Worm (Caenorhabditis elegans): ENCODE results near the gene clec-185.
A peak's percentile ranks its signal among the peaks of the same experiment; 100 is the strongest.

The clec-185 gene

DNA sequence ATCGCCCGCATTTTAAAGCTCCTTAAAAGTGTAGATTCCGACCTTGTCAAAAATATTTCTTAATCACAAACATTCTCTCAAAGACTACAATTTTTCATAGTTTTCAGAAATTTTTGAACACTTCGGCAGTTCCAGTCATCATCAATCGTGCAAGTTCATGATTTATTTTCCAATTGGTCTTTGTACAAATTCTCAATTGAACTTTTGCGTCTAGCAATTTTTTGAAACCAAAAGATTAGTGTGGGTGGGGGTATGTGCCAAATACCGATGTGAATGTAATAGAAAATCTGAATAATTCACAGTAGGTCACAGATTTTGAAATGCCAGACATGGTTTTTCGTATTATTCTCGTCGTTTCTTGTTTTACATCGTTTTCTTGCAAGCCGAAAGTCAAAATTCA lies at the start of gene clec-185:
TSS of gene clec-185 (plus strand) at position 301 of the 400 bp plus-strand sequence.
- TF ChIP-seq gmeb-1 (tag; optimal IDR thresholded peaks at IDR 0.05) (no peak), nhr-21 (tag; optimal IDR thresholded peaks at IDR 0.05) (no peak), R02D3.7 (tag; optimal IDR thresholded peaks at IDR 0.05) (no peak), ztf-1 (GFP tag; conservative IDR thresholded peaks at IDR 0.05) (no peak)

DNA sequence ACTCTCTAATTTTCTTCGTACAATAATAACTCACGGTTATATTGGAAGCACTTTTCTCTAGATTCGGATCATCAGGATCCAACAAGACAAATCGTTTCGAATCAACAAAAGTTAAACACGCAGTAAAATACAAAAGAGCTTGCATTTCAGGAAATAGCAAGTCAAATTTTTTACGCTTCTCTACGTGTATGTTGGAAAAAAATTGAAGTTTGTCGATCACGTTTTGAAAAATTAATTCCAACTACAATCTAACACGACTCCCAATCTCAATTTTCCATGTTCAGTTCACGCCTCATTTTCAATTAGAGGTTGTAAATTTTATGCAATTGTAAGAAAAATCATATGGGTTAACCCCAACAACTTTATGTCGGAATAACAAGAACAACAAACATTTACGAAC lies 48.5 kb upstream of the clec-185 start, which contains the start of gene spe-45:
TSS of gene spe-45 (minus strand) at position 145 of the 400 bp plus-strand sequence.
- TF ChIP-seq nhr-129 (tag; optimal IDR thresholded peaks at IDR 0.05) (peak; percentile 0), ZK546.5 (tag; optimal IDR thresholded peaks at IDR 0.05) (no peak)

DNA sequence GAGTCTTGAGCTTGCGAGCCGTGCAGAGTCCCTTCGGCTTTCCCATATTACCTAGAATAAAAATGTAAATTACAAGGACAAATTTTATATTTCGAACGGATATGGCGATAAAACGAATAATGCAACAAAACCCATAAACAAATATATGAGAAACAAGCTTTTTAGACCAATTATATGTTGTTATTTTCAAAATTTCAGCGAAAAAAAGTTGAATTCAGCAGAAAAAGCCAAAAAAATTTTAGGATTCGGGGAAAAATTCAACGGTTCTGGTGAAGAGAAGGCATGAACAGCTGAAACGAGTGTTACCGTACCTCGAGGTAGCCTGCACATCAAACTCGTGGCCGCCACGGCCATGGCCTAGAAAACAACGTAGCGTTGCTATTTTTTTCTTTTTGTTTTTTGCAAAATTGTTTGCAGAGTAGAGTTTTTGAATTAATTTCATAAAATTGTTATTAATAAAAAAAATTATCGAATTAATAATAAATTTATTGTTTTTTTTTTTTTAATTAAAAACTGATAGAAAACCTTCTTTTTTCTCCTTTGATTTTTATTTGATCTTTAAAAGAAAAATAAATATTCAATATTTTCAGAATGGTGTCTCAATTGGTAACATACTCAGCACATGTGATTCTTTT lies 47.3 kb upstream of the clec-185 start, which contains the start of the genes rps-23 and dpm-3:
TSS of gene rps-23 (minus strand) at position 51 of the 635 bp plus-strand sequence.
TSS of gene dpm-3 (plus strand) at position 585 of the 635 bp plus-strand sequence.
- TF ChIP-seq nhr-6 (tag; optimal IDR thresholded peaks at IDR 0.05), result peak; percentile 76
- TF ChIP-seq nhr-77 (tag; optimal IDR thresholded peaks at IDR 0.05), result peak; percentile 50
- peak; percentile 95 for TF ChIP-seq sma-3 (GFP tag; optimal IDR thresholded peaks at IDR 0.05)
- TF ChIP-seq sem-4 (tag; optimal IDR thresholded peaks at IDR 0.05), result peak; percentile 88
- peak; percentile 96 for TF ChIP-seq lin-13 (GFP tag; optimal IDR thresholded peaks at IDR 0.05)
- no peak for TF ChIP-seq alr-1 (tag; optimal IDR thresholded peaks at IDR 0.05)
- TF ChIP-seq ama-1 (optimal IDR thresholded peaks at IDR 0.05), result peak; percentile 25
- peak; percentile 96 for TF ChIP-seq C34F6.9 (tag; optimal IDR thresholded peaks at IDR 0.05)
- TF ChIP-seq nhr-25 (tag; optimal IDR thresholded peaks at IDR 0.05), result peak; percentile 93
- no peak for TF ChIP-seq dmd-4 (tag; optimal IDR thresholded peaks at IDR 0.05)
- TF ChIP-seq lin-39 (tag; optimal IDR thresholded peaks at IDR 0.05), result no peak
- no peak for TF ChIP-seq elt-3 (tag; optimal IDR thresholded peaks at IDR 0.05)
- TF ChIP-seq mdl-1 (tag; optimal IDR thresholded peaks at IDR 0.05), result peak; percentile 33 to 49
- TF ChIP-seq nhr-12 (tag; optimal IDR thresholded peaks at IDR 0.05), result no peak
- TF ChIP-seq ceh-82 (tag; optimal IDR thresholded peaks at IDR 0.05), result peak; percentile 90
- no peak for TF ChIP-seq nhr-10 (tag; optimal IDR thresholded peaks at IDR 0.05)
- TF ChIP-seq ztf-4 (tag; optimal IDR thresholded peaks at IDR 0.05), result peak; percentile 86
- peak; percentile 93 for TF ChIP-seq sma-9 (GFP tag; optimal IDR thresholded peaks at IDR 0.05)
- TF ChIP-seq sma-9 (tag; optimal IDR thresholded peaks at IDR 0.05), result no peak
- peak; percentile 96 for TF ChIP-seq crh-2 (tag; optimal IDR thresholded peaks at IDR 0.05)
- TF ChIP-seq zag-1 (tag; optimal IDR thresholded peaks at IDR 0.05), result peak; percentile 61
- no peak for TF ChIP-seq aly-2 (tag; optimal IDR thresholded peaks at IDR 0.05)
- TF ChIP-seq snpc-4 (tag; optimal IDR thresholded peaks at IDR 0.05), result peak; percentile 79
- peak; percentile 97 for TF ChIP-seq lin-11 (tag; optimal IDR thresholded peaks at IDR 0.05)
- TF ChIP-seq lsy-2 (tag; optimal IDR thresholded peaks at IDR 0.05), result peak; percentile 99 to 100
- peak; percentile 98 for TF ChIP-seq unc-55 (GFP tag; optimal IDR thresholded peaks at IDR 0.05)
- peak; percentile 8 for TF ChIP-seq ceh-16 (tag; optimal IDR thresholded peaks at IDR 0.05)
- peak; percentile 62 for TF ChIP-seq nhr-237 (tag; optimal IDR thresholded peaks at IDR 0.05)
- TF ChIP-seq ztf-1 (GFP tag; conservative IDR thresholded peaks at IDR 0.05), result no peak
- TF ChIP-seq nhr-11 (tag; optimal IDR thresholded peaks at IDR 0.05), result peak; percentile 11
- peak; percentile 89 for TF ChIP-seq F13H6.1 (tag; optimal IDR thresholded peaks at IDR 0.05)
- peak; percentile 75 for TF ChIP-seq skn-1 (tag; optimal IDR thresholded peaks at IDR 0.05)
- TF ChIP-seq gmeb-1 (tag; optimal IDR thresholded peaks at IDR 0.05), result peak; percentile 92
- peak; percentile 88 for TF ChIP-seq nhr-21 (tag; optimal IDR thresholded peaks at IDR 0.05)
- TF ChIP-seq ZK546.5 (tag; optimal IDR thresholded peaks at IDR 0.05), result peak; percentile 98
- peak; percentile 81 for TF ChIP-seq fos-1 (tag; optimal IDR thresholded peaks at IDR 0.05)
- TF ChIP-seq ztf-11 (tag; optimal IDR thresholded peaks at IDR 0.05), result no peak
- TF ChIP-seq egl-27 (tag; optimal IDR thresholded peaks at IDR 0.05), result peak; percentile 73
- no peak for TF ChIP-seq mbf-1 (tag; optimal IDR thresholded peaks at IDR 0.05)
- no peak for TF ChIP-seq unc-39 (tag; optimal IDR thresholded peaks at IDR 0.05)
- TF ChIP-seq nhr-23 (tag; optimal IDR thresholded peaks at IDR 0.05), result no peak
- TF ChIP-seq nhr-129 (tag; optimal IDR thresholded peaks at IDR 0.05), result peak; percentile 99
- peak; percentile 51 for TF ChIP-seq R02D3.7 (tag; optimal IDR thresholded peaks at IDR 0.05)
- peak; percentile 73 for TF ChIP-seq Y55F3AM.14 (GFP tag; optimal IDR thresholded peaks at IDR 0.05)
- no peak for TF ChIP-seq unc-62 (GFP tag; optimal IDR thresholded peaks at IDR 0.05)
- no peak for TF ChIP-seq peb-1 (tag; optimal IDR thresholded peaks at IDR 0.05)
- peak; percentile 80 for TF ChIP-seq mab-5 (tag; optimal IDR thresholded peaks at IDR 0.05)
- no peak for TF ChIP-seq elt-1 (tag; optimal IDR thresholded peaks at IDR 0.05)
- peak; percentile 75 for TF ChIP-seq blmp-1 (tag; optimal IDR thresholded peaks at IDR 0.05; ENCODE audit: insufficient read depth)
